Worm (Caenorhabditis elegans) whole organism, L3 larva: Measurements from ENCODE around the gene K04A8.20.
"Not testable (repeated sequence)": the region's sequence is repeated elsewhere in the genome, so short reads cannot be mapped to it uniquely, and the experiment has no call there.

ENCODE experiments used
- R02D3.7 ChIP-seq: fragments of 150-350 bp; optimal IDR thresholded peaks from 2 replicates; lab custom pipeline; 2014; ENCODE audit warnings: missing biosample characterization, missing genetic modification characterization
- ZK546.5 ChIP-seq: sonication (generic microtip); optimal IDR thresholded peaks from 2 replicates; lab custom pipeline; 2017; ENCODE audit warnings: missing biosample characterization, missing genetic modification characterization
- ama-1 ChIP-seq: fragments of 150-350 bp; optimal IDR thresholded peaks from 2 replicates; lab custom pipeline; 2018
- ceh-16 ChIP-seq: sonication (generic microtip); optimal IDR thresholded peaks from 2 replicates; lab custom pipeline; 2017; ENCODE audit warnings: missing biosample characterization, missing genetic modification characterization
- ceh-28 ChIP-seq: fragments of 150-350 bp; optimal IDR thresholded peaks from 2 replicates; lab custom pipeline; 2014; ENCODE audit warnings: missing biosample characterization, missing genetic modification reagents, missing genetic modification characterization
- ceh-82 ChIP-seq: fragments of 150-350 bp; optimal IDR thresholded peaks from 2 replicates; lab custom pipeline; 2014; ENCODE audit warnings: missing biosample characterization, missing genetic modification characterization
- ceh-9 ChIP-seq: sonication (generic microtip); optimal IDR thresholded peaks from 2 replicates; lab custom pipeline; 2018; ENCODE audit warnings: missing biosample characterization, missing genetic modification characterization
- daf-12 ChIP-seq: fragments of 150-350 bp; optimal IDR thresholded peaks from 2 replicates; lab custom pipeline; 2014; ENCODE audit warnings: missing biosample characterization, missing genetic modification reagents, missing genetic modification characterization
- elt-2 ChIP-seq: sonication (generic microtip); optimal IDR thresholded peaks from 2 replicates; lab custom pipeline; 2016; ENCODE audit warnings: missing genetic modification reagents, mild to moderate bottlenecking, missing genetic modification characterization, missing compliant biosample characterization
- eor-1 ChIP-seq, 2 experiments: fragments of 150-350 bp; optimal IDR thresholded peaks; 2 replicates each; lab custom pipeline; 2014 to 2018; ENCODE audit warnings: missing biosample characterization in 2 of 2, missing genetic modification characterization in 2 of 2
- fkh-10 ChIP-seq: sonication (generic microtip); optimal IDR thresholded peaks from 2 replicates; lab custom pipeline; 2017; ENCODE audit warnings: missing biosample characterization, missing genetic modification reagents, missing genetic modification characterization
- fkh-2 ChIP-seq: fragments of 150-350 bp; optimal IDR thresholded peaks from 2 replicates; lab custom pipeline; 2014; ENCODE audit warnings: missing biosample characterization, missing genetic modification reagents, missing genetic modification characterization
- fos-1 ChIP-seq: fragments of 150-350 bp; optimal IDR thresholded peaks from 2 replicates; lab custom pipeline; 2014; ENCODE audit warnings: missing biosample characterization, missing genetic modification characterization
- hmg-11 ChIP-seq: sonication (generic microtip); optimal IDR thresholded peaks from 2 replicates; lab custom pipeline; 2016; ENCODE audit warnings: missing genetic modification characterization, missing compliant biosample characterization
- jun-1 ChIP-seq: fragments of 150-350 bp; optimal IDR thresholded peaks from 2 replicates; lab custom pipeline; 2014; ENCODE audit warnings: missing biosample characterization, missing genetic modification reagents, missing genetic modification characterization
- lin-15B ChIP-seq: fragments of 150-350 bp; optimal IDR thresholded peaks from 2 replicates; lab custom pipeline; 2014; ENCODE audit warnings: missing biosample characterization, missing genetic modification characterization
- lin-39 ChIP-seq: fragments of 150-350 bp; optimal IDR thresholded peaks from 2 replicates; lab custom pipeline; 2018; ENCODE audit warnings: missing biosample characterization, missing genetic modification reagents, missing genetic modification characterization
- mdl-1 ChIP-seq: fragments of 150-350 bp; optimal IDR thresholded peaks from 2 replicates; lab custom pipeline; 2014; ENCODE audit warnings: missing biosample characterization, missing genetic modification characterization
- mml-1 ChIP-seq: fragments of 150-350 bp; sonication (generic microtip); optimal IDR thresholded peaks from 3 replicates; lab custom pipeline; 2014; ENCODE audit warnings: missing biosample characterization, missing genetic modification characterization
- nhr-23 ChIP-seq: fragments of 150-350 bp; optimal IDR thresholded peaks from 2 replicates; lab custom pipeline; 2014; ENCODE audit warnings: missing biosample characterization, missing genetic modification reagents, missing genetic modification characterization
- nhr-237 ChIP-seq: fragments of 150-350 bp; optimal IDR thresholded peaks from 2 replicates; lab custom pipeline; 2014; ENCODE audit warnings: missing biosample characterization, missing genetic modification characterization
- nhr-25 ChIP-seq: sonication (generic microtip); optimal IDR thresholded peaks from 2 replicates; lab custom pipeline; 2017; ENCODE audit warnings: missing biosample characterization, missing genetic modification characterization
- nhr-43 ChIP-seq: sonication (generic microtip); optimal IDR thresholded peaks from 2 replicates; lab custom pipeline; 2016; ENCODE audit warnings: mild to moderate bottlenecking, missing genetic modification characterization, missing compliant biosample characterization; ENCODE audit not compliant: poor library complexity, severe bottlenecking
- nhr-67 ChIP-seq: fragments of 150-350 bp; optimal IDR thresholded peaks from 2 replicates; lab custom pipeline; 2014; ENCODE audit warnings: missing biosample characterization, missing genetic modification characterization
- nhr-76 ChIP-seq: fragments of 150-350 bp; sonication (generic microtip); optimal IDR thresholded peaks from 5 replicates; lab custom pipeline; 2014; ENCODE audit warnings: missing biosample characterization, missing genetic modification characterization
- pha-4 ChIP-seq: fragments of 150-350 bp; optimal IDR thresholded peaks from 2 replicates; lab custom pipeline; 2014; ENCODE audit warnings: missing biosample characterization, missing genetic modification reagents, missing genetic modification characterization
- pqm-1 ChIP-seq: fragments of 150-350 bp; optimal IDR thresholded peaks from 2 replicates; lab custom pipeline; 2017; ENCODE audit warnings: missing biosample characterization, missing genetic modification characterization, inconsistent platforms
- skn-1 ChIP-seq: fragments of 150-350 bp; optimal IDR thresholded peaks from 2 replicates; lab custom pipeline; 2014; ENCODE audit warnings: missing biosample characterization, missing genetic modification characterization
- snpc-4 ChIP-seq: fragments of 150-350 bp; optimal IDR thresholded peaks from 2 replicates; lab custom pipeline; 2014; ENCODE audit warnings: missing biosample characterization, missing genetic modification characterization
- tbx-2 ChIP-seq: sonication (generic microtip); optimal IDR thresholded peaks from 2 replicates; lab custom pipeline; 2016; ENCODE audit warnings: mild to moderate bottlenecking, missing genetic modification characterization, missing compliant biosample characterization
- unc-39 ChIP-seq: sonication (generic microtip); optimal IDR thresholded peaks from 4 replicates; lab custom pipeline; 2017; ENCODE audit warnings: missing biosample characterization, missing genetic modification characterization
- unc-62 ChIP-seq: fragments of 150-350 bp; sonication (generic microtip); optimal IDR thresholded peaks from 4 replicates; lab custom pipeline; 2014; ENCODE audit warnings: missing biosample characterization, missing genetic modification reagents, missing genetic modification characterization
- zag-1 ChIP-seq: fragments of 150-350 bp; optimal IDR thresholded peaks from 2 replicates; lab custom pipeline; 2014; ENCODE audit warnings: missing biosample characterization, missing genetic modification characterization
- ztf-11 ChIP-seq: fragments of 150-350 bp; optimal IDR thresholded peaks from 2 replicates; lab custom pipeline; 2014; ENCODE audit warnings: missing biosample characterization, missing genetic modification characterization

The K04A8.20 gene

ce11 chrV:6576567-6576966 is 27.3 kb downstream of the K04A8.20 start, which contains the start of gene EGAP9.4:
Gene EGAP9.4, plus strand, starts transcription at chrV:6576867.
- no peak for TF ChIP-seq pha-4 (tag; lab: Kevin White, UChicago)
- TF ChIP-seq ceh-9 (tag; lab: Kevin White, UChicago), result no peak

- TF ChIP-seq nhr-25 (tag; lab: Kevin White, UChicago) (no peak), pqm-1 (tag; lab: Kevin White, UChicago) (peak; percentile 21), R02D3.7 (no peak), eor-1 (tag; optimal IDR thresholded peaks at IDR 0.05; lab: Kevin White, UChicago) (no peak), elt-2 (peak; percentile 34)
Observed at ce11 chrV:6579992-6580391, 30.7 kb downstream of the K04A8.20 start, which contains the start of gene EGAP9.3. Gene EGAP9.3, minus strand, starts transcription at chrV:6580122.

- not testable (repeated sequence) for TF ChIP-seq ztf-11; nhr-76 (tag; lab: Kevin White, UChicago); jun-1 (tag; lab: Kevin White, UChicago)
Observed at ce11 chrV:6581762-6582161, 32.5 kb downstream of the K04A8.20 start, which contains the start of gene ZK1055.4. Gene ZK1055.4, plus strand, starts transcription at chrV:6582062.

ce11 chrV:6590283-6590682 is 41.0 kb downstream of the K04A8.20 start, which contains the start of gene ZK1055.2:
Gene ZK1055.2, plus strand, starts transcription at chrV:6590583.
- TF ChIP-seq lin-39 (no peak), eor-1 (tag; optimal IDR thresholded peaks at IDR 0.05; lab: Kevin White, UChicago) (no peak), ama-1 (lab: Kevin White, UChicago) (no peak), ceh-28 (tag; lab: Kevin White, UChicago) (no peak)

ce11 chrV:6593700-6594244 is 44.5 kb downstream of the K04A8.20 start, which contains the start of gene hcp-1:
Gene hcp-1, plus strand, starts transcription at chrV:6594194.
- no peak for TF ChIP-seq nhr-43 (tag; lab: Kevin White, UChicago)
- TF ChIP-seq nhr-67 (tag; lab: Kevin White, UChicago), result no peak
- no peak for TF ChIP-seq elt-2
- TF ChIP-seq daf-12 (tag; lab: Kevin White, UChicago), result no peak
- no peak for TF ChIP-seq R02D3.7
- TF ChIP-seq hmg-11 (tag; lab: Kevin White, UChicago), result no peak
- no peak for TF ChIP-seq unc-62 (GFP tag; lab: Kevin White, UChicago)
- TF ChIP-seq fkh-2 (tag; lab: Kevin White, UChicago), result no peak
- no peak for TF ChIP-seq unc-39 (tag; lab: Kevin White, UChicago)
- no peak for TF ChIP-seq eor-1 (tag; optimal IDR thresholded peaks at IDR 0.05; lab: Kevin White, UChicago)
- peak; percentile 21 for TF ChIP-seq nhr-23 (tag; lab: Kevin White, UChicago)
- TF ChIP-seq lin-39, result peak; percentile 20
- no peak for TF ChIP-seq pha-4 (tag; lab: Kevin White, UChicago)
- TF ChIP-seq zag-1 (tag; lab: Kevin White, UChicago), result no peak
- TF ChIP-seq snpc-4 (tag; lab: Kevin White, UChicago), result no peak
- TF ChIP-seq ceh-9 (tag; lab: Kevin White, UChicago), result no peak
- TF ChIP-seq nhr-25 (tag; lab: Kevin White, UChicago), result peak; percentile 53
- peak; percentile 60 for TF ChIP-seq lin-15B (tag; lab: Kevin White, UChicago)
- no peak for TF ChIP-seq ceh-28 (tag; lab: Kevin White, UChicago)
- TF ChIP-seq fkh-10 (GFP tag; lab: Kevin White, UChicago), result no peak
- TF ChIP-seq ztf-11, result no peak
- no peak for TF ChIP-seq mml-1
- no peak for TF ChIP-seq ZK546.5 (tag; lab: Kevin White, UChicago)
- no peak for TF ChIP-seq nhr-237 (tag; lab: Kevin White, UChicago)
- TF ChIP-seq skn-1 (tag; lab: Kevin White, UChicago), result no peak
- TF ChIP-seq nhr-76 (tag; lab: Kevin White, UChicago), result no peak
- no peak for TF ChIP-seq tbx-2 (tag; lab: Kevin White, UChicago)
- TF ChIP-seq ama-1 (lab: Kevin White, UChicago), result no peak
- no peak for TF ChIP-seq fos-1 (tag; lab: Kevin White, UChicago)
- TF ChIP-seq ceh-16 (tag; lab: Kevin White, UChicago), result no peak
- TF ChIP-seq jun-1 (tag; lab: Kevin White, UChicago), result no peak
- no peak for TF ChIP-seq ceh-82 (tag; lab: Kevin White, UChicago)
- no peak for TF ChIP-seq mdl-1 (tag; lab: Kevin White, UChicago)
- TF ChIP-seq, all 47 proteins: peak for 4
